Fruit fly (Drosophila melanogaster): ENCODE measurements around the gene CG33700.

The CG33700 gene

dm6 chr3L:9505007-9505712 lies 20.2 kb downstream of the CG33700 start, which contains the start of gene path (continued):
- TF ChIP-seq chm (GFP tag; IDR thresholded peaks at IDR 0.05) (peak; percentile 69; the same call in 1 of the 2 replicates), cad (GFP tag; optimal IDR thresholded peaks at IDR 0.05) (no peak), CG6175 (GFP tag; IDR thresholded peaks at IDR 0.05) (no peak), CG13424 (tag; optimal IDR thresholded peaks at IDR 0.05) (peak; percentile 57), otp (GFP tag; IDR thresholded peaks at IDR 0.05) (peak; percentile 50; the same call in 1 of the 3 replicates), zen2 (GFP tag; IDR thresholded peaks at IDR 0.05; ENCODE audit: partially characterized antibody) (no peak), CG3838 (GFP tag; optimal IDR thresholded peaks at IDR 0.05) (no peak), ara (GFP tag; IDR thresholded peaks at IDR 0.05) (0 out of 2 replicates have a peak, but pooled peaks have one; percentile 20), CG17186 (GFP tag; optimal IDR thresholded peaks at IDR 0.05) (no peak), esg (GFP tag; conservative IDR thresholded peaks at IDR 0.05) (no peak), insv (GFP tag; optimal IDR thresholded peaks at IDR 0.05) (peak in 1 of 2 experiments; percentile 10), CG18764 (GFP tag; optimal IDR thresholded peaks at IDR 0.05) (no peak), Ravus (GFP tag; IDR thresholded peaks at IDR 0.05) (no peak), CG34422 (GFP tag; IDR thresholded peaks at IDR 0.05) (peak; percentile 60; the same call in 1 of the 3 replicates), pfk (GFP tag; optimal IDR thresholded peaks at IDR 0.05) (no peak), h (optimal IDR thresholded peaks at IDR 0.05) (no peak), tna (GFP tag; IDR thresholded peaks at IDR 0.05; ENCODE audit: partially characterized antibody) (peak; percentile 8; the same call in 1 of the 2 replicates), p53 (GFP tag; optimal IDR thresholded peaks at IDR 0.05) (no peak), CG4404 (GFP tag; IDR thresholded peaks at IDR 0.05) (no peak), Hsf (GFP tag; optimal IDR thresholded peaks at IDR 0.05) (no peak), CG13894 (tag; optimal IDR thresholded peaks at IDR 0.05) (peak; percentile 51), Eip74EF (GFP tag; optimal IDR thresholded peaks at IDR 0.05) (no peak), pum (GFP tag; optimal IDR thresholded peaks at IDR 0.05) (no peak), rib (GFP tag; IDR thresholded peaks at IDR 0.05) (no peak), NK7.1 (GFP tag; optimal IDR thresholded peaks at IDR 0.05) (no peak), GATAe (GFP tag; conservative IDR thresholded peaks at IDR 0.05) (no peak), CG4282 (GFP tag; optimal IDR thresholded peaks at IDR 0.05) (peak; percentile 38), Atf6 (GFP tag; IDR thresholded peaks at IDR 0.05) (0 out of 2 replicates have a peak, but pooled peaks have one; percentile 24), ab (GFP tag; optimal IDR thresholded peaks at IDR 0.05) (no peak), CG5953 (GFP tag; IDR thresholded peaks at IDR 0.05) (no peak), Hmr (GFP tag; optimal IDR thresholded peaks at IDR 0.05) (peak; percentile 26), CG7357 (GFP tag; IDR thresholded peaks at IDR 0.05) (no peak), scrt (GFP tag; optimal IDR thresholded peaks at IDR 0.05) (peak; percentile 45), ranshi (GFP tag; IDR thresholded peaks at IDR 0.05) (peak; percentile 19; the same call in 1 of the 2 replicates), CG11456 (GFP tag; IDR thresholded peaks at IDR 0.05) (no peak; the same call in 2 of the 3 replicates), CG12942 (GFP tag; optimal IDR thresholded peaks at IDR 0.05) (no peak), lbe (GFP tag; optimal IDR thresholded peaks at IDR 0.05) (no peak), NFAT (GFP tag; IDR thresholded peaks at IDR 0.05) (no peak), MESR4 (GFP tag; optimal IDR thresholded peaks at IDR 0.05) (peak; percentile 18), jing (GFP tag; optimal IDR thresholded peaks at IDR 0.05) (no peak), CG12659 (GFP tag; optimal IDR thresholded peaks at IDR 0.05) (peak; percentile 32), phol (tag; optimal IDR thresholded peaks at IDR 0.05) (peak; percentile 66), Drgx (GFP tag; IDR thresholded peaks at IDR 0.05) (no peak), sc (optimal IDR thresholded peaks at IDR 0.05) (no peak), sc (GFP tag; optimal IDR thresholded peaks at IDR 0.05) (no peak), CG2889 (GFP tag; IDR thresholded peaks at IDR 0.05) (no peak), kah (GFP tag; optimal IDR thresholded peaks at IDR 0.05) (no peak), gem (tag; optimal IDR thresholded peaks at IDR 0.05) (peak; percentile 67), ftz-f1 (GFP tag; optimal IDR thresholded peaks at IDR 0.05) (no peak), sob (GFP tag; IDR thresholded peaks at IDR 0.05) (0 out of 2 replicates have a peak, but pooled peaks have one; percentile 24), B-H2 (GFP tag; optimal IDR thresholded peaks at IDR 0.05) (peak; percentile 43)

Data from whole organism, embryonic.